Worm (Caenorhabditis elegans) whole organism, L4 larva: ENCODE results near the gene R10E11.5.

Experiments used
- F49E8.2 ChIP-seq: sonication (generic microtip); optimal IDR thresholded peaks from 2 replicates; lab custom pipeline; 2016; ENCODE audit warnings: missing compliant biosample characterization, mild to moderate bottlenecking, missing genetic modification characterization, borderline replicate concordance
- T20F7.1 ChIP-seq: fragments of 200-800 bp; sonication (Bioruptor generic); optimal IDR thresholded peaks from 2 replicates; lab custom pipeline; 2018; ENCODE audit warnings: mild to moderate bottlenecking, missing genetic modification characterization, missing compliant biosample characterization
- T26A8.4 ChIP-seq: fragments of 200-800 bp; sonication (Bioruptor generic); IDR thresholded peaks from 2 replicates; pipeline ENCODE4 v1.3.6; 2022; ENCODE audit warnings: missing genetic modification characterization, missing compliant biosample characterization
- Y5F2A.4 ChIP-seq: fragments of 200-800 bp; sonication (Bioruptor generic); optimal IDR thresholded peaks from 2 replicates; lab custom pipeline; 2018; ENCODE audit warnings: mild to moderate bottlenecking, missing genetic modification characterization, missing compliant biosample characterization
- ZK337.2 ChIP-seq: fragments of 200-800 bp; sonication (Bioruptor generic); IDR thresholded peaks from 2 replicates; pipeline ENCODE4 v1.3.6; 2022; ENCODE audit warnings: missing genetic modification reagents, missing genetic modification characterization, missing compliant biosample characterization
- ama-1 ChIP-seq: fragments of 150-350 bp; optimal IDR thresholded peaks from 2 replicates; lab custom pipeline; 2014; ENCODE audit warnings: inconsistent platforms, mixed read lengths
- arid-1 ChIP-seq: fragments of 200-800 bp; sonication (Bioruptor generic); conservative IDR thresholded peaks from 2 replicates; pipeline ENCODE4 v1.3.6; 2022; ENCODE audit warnings: missing genetic modification reagents, missing genetic modification characterization, missing compliant biosample characterization
- attf-4 ChIP-seq: sonication (generic microtip); optimal IDR thresholded peaks from 3 replicates; lab custom pipeline; 2017; ENCODE audit warnings: missing biosample characterization, missing genetic modification characterization
- ceh-28 ChIP-seq: fragments of 150-350 bp; optimal IDR thresholded peaks from 2 replicates; lab custom pipeline; 2014; ENCODE audit warnings: missing biosample characterization, missing genetic modification reagents, missing genetic modification characterization
- ceh-62 ChIP-seq: sonication (generic microtip); optimal IDR thresholded peaks from 2 replicates; lab custom pipeline; 2017; ENCODE audit warnings: missing biosample characterization, missing genetic modification characterization
- ceh-82 ChIP-seq: sonication (generic microtip); optimal IDR thresholded peaks from 2 replicates; lab custom pipeline; 2017; ENCODE audit warnings: missing biosample characterization, missing genetic modification characterization
- ces-1 ChIP-seq: fragments of 150-350 bp; sonication (generic microtip); optimal IDR thresholded peaks from 4 replicates; lab custom pipeline; 2014; ENCODE audit warnings: missing biosample characterization, missing genetic modification reagents, missing genetic modification characterization
- cey-2 ChIP-seq: sonication (generic microtip); optimal IDR thresholded peaks from 3 replicates; lab custom pipeline; 2017; ENCODE audit warnings: missing genetic modification characterization, mild to moderate bottlenecking, missing compliant biosample characterization, antibody characterized with exemption, borderline replicate concordance; ENCODE audit not compliant: insufficient read depth
- dmd-6 ChIP-seq: fragments of 200-800 bp; sonication (Bioruptor generic); IDR thresholded peaks from 2 replicates; pipeline ENCODE4 v1.3.6; 2022; ENCODE audit warnings: missing genetic modification reagents, missing genetic modification characterization, missing compliant biosample characterization
- dmd-8 ChIP-seq: fragments of 200-800 bp; sonication (Bioruptor generic); IDR thresholded peaks from 2 replicates; pipeline ENCODE4 v1.3.6; 2022; ENCODE audit warnings: missing genetic modification characterization, missing compliant biosample characterization
- dmd-9 ChIP-seq: fragments of 200-800 bp; sonication (Bioruptor generic); IDR thresholded peaks from 2 replicates; pipeline ENCODE4 v1.3.6; 2022; ENCODE audit warnings: missing genetic modification reagents, missing genetic modification characterization, missing compliant biosample characterization
- dpl-1 ChIP-seq: fragments of 150-350 bp; optimal IDR thresholded peaks from 2 replicates; lab custom pipeline; 2014; ENCODE audit warnings: missing biosample characterization, missing genetic modification reagents, missing genetic modification characterization
- fkh-10 ChIP-seq: fragments of 150-350 bp; optimal IDR thresholded peaks from 2 replicates; lab custom pipeline; 2014; ENCODE audit warnings: missing biosample characterization, missing genetic modification reagents, missing genetic modification characterization
- fos-1 ChIP-seq: fragments of 150-350 bp; optimal IDR thresholded peaks from 2 replicates; lab custom pipeline; 2014; ENCODE audit warnings: missing biosample characterization, missing genetic modification characterization
- gei-8 ChIP-seq: fragments of 200-800 bp; sonication (Bioruptor generic); optimal IDR thresholded peaks from 2 replicates; lab custom pipeline; 2018; ENCODE audit warnings: mild to moderate bottlenecking, missing genetic modification characterization, missing compliant biosample characterization
- hif-1 ChIP-seq, 2 experiments: sonication (generic microtip); optimal IDR thresholded peaks; 2 replicates each; lab custom pipeline; 2016 to 2017; ENCODE audit warnings: missing compliant biosample characterization in 2 of 2, missing genetic modification characterization in 2 of 2, missing genetic modification reagents in 2 of 2, missing genotype in 2 of 2, mild to moderate bottlenecking in 1 of 2
- hlh-11 ChIP-seq: fragments of 200-800 bp; sonication (Bioruptor generic); optimal IDR thresholded peaks from 2 replicates; lab custom pipeline; 2018; ENCODE audit warnings: mild to moderate bottlenecking, missing genetic modification characterization, missing compliant biosample characterization
- hmg-1.1 ChIP-seq: fragments of 200-800 bp; sonication (Bioruptor generic); IDR thresholded peaks from 2 replicates; pipeline ENCODE4 v1.3.6; 2022; ENCODE audit warnings: missing genetic modification reagents, missing genetic modification characterization, missing compliant biosample characterization
- jun-1 ChIP-seq: fragments of 150-350 bp; optimal IDR thresholded peaks from 2 replicates; lab custom pipeline; 2014; ENCODE audit warnings: missing biosample characterization, missing genetic modification reagents, missing genetic modification characterization
- lim-7 ChIP-seq: fragments of 200-800 bp; sonication (Bioruptor generic); IDR thresholded peaks from 2 replicates; pipeline ENCODE4 v1.3.6; 2022; ENCODE audit warnings: missing genetic modification characterization, missing compliant biosample characterization
- lir-3 ChIP-seq: sonication (generic microtip); optimal IDR thresholded peaks from 2 replicates; lab custom pipeline; 2016; ENCODE audit warnings: mild to moderate bottlenecking, missing genetic modification characterization, missing compliant biosample characterization
- madf-5 ChIP-seq, 2 experiments: fragments of 200-800 bp; sonication (Bioruptor generic); IDR thresholded peaks; 2 replicates each; pipeline ENCODE4 v1.3.6; 2022; ENCODE audit warnings: missing compliant biosample characterization in 2 of 2, missing genetic modification characterization in 2 of 2
- madf-9 ChIP-seq: fragments of 200-800 bp; sonication (Bioruptor generic); conservative IDR thresholded peaks from 2 replicates; pipeline ENCODE4 v1.3.6; 2022; ENCODE audit warnings: missing genetic modification reagents, missing genetic modification characterization, missing compliant biosample characterization
- mep-1 ChIP-seq: fragments of 150-350 bp; sonication (generic microtip); optimal IDR thresholded peaks from 3 replicates; lab custom pipeline; 2014; ENCODE audit warnings: missing biosample characterization, missing genetic modification characterization
- nhr-10 ChIP-seq: fragments of 150-350 bp; optimal IDR thresholded peaks from 2 replicates; lab custom pipeline; 2014; ENCODE audit warnings: missing biosample characterization, missing genetic modification characterization
- nhr-111 ChIP-seq: fragments of 200-800 bp; sonication (Bioruptor generic); optimal IDR thresholded peaks from 2 replicates; lab custom pipeline; 2018; ENCODE audit warnings: mild to moderate bottlenecking, missing genetic modification characterization, missing compliant biosample characterization
- nhr-237 ChIP-seq: sonication (generic microtip); optimal IDR thresholded peaks from 2 replicates; lab custom pipeline; 2017; ENCODE audit warnings: missing biosample characterization, missing genetic modification characterization
- nhr-25 ChIP-seq: sonication (generic microtip); optimal IDR thresholded peaks from 2 replicates; lab custom pipeline; 2017; ENCODE audit warnings: missing genetic modification characterization, mild to moderate bottlenecking, missing compliant biosample characterization, antibody characterized with exemption, moderate library complexity, borderline replicate concordance; ENCODE audit not compliant: insufficient read depth
- nhr-28 ChIP-seq: fragments of 150-350 bp; optimal IDR thresholded peaks from 2 replicates; lab custom pipeline; 2014; ENCODE audit warnings: missing biosample characterization, missing genetic modification characterization
- nhr-41 ChIP-seq: fragments of 200-800 bp; sonication (Bioruptor generic); IDR thresholded peaks from 2 replicates; pipeline ENCODE4 v1.3.6; 2022; ENCODE audit warnings: missing genetic modification reagents, missing genetic modification characterization, missing compliant biosample characterization
- php-3 ChIP-seq: fragments of 200-800 bp; sonication (Bioruptor generic); IDR thresholded peaks from 2 replicates; pipeline ENCODE4 v1.3.6; 2022; ENCODE audit warnings: missing genetic modification reagents, missing genetic modification characterization, missing compliant biosample characterization
- pqm-1 ChIP-seq: sonication (generic microtip); optimal IDR thresholded peaks from 2 replicates; lab custom pipeline; 2017; ENCODE audit warnings: missing biosample characterization, missing genetic modification characterization
- rbr-2 ChIP-seq: sonication (generic microtip); optimal IDR thresholded peaks from 2 replicates; lab custom pipeline; 2016; ENCODE audit warnings: missing genotype, missing genetic modification characterization, missing compliant biosample characterization
- snpc-1.2 ChIP-seq: fragments of 200-800 bp; sonication (Bioruptor generic); IDR thresholded peaks from 2 replicates; pipeline ENCODE4 v1.3.6; 2022; ENCODE audit warnings: missing genetic modification reagents, missing genetic modification characterization, missing compliant biosample characterization
- spr-1 ChIP-seq: sonication (generic microtip); optimal IDR thresholded peaks from 2 replicates; lab custom pipeline; 2016; ENCODE audit warnings: mild to moderate bottlenecking, missing genetic modification characterization, missing compliant biosample characterization
- spr-3 ChIP-seq: fragments of 200-800 bp; sonication (Bioruptor generic); optimal IDR thresholded peaks from 2 replicates; lab custom pipeline; 2018; ENCODE audit warnings: mild to moderate bottlenecking, missing genetic modification characterization, missing compliant biosample characterization
- unc-130 ChIP-seq: sonication (generic microtip); optimal IDR thresholded peaks from 2 replicates; lab custom pipeline; 2016; ENCODE audit warnings: missing genetic modification reagents, missing genetic modification characterization, missing compliant biosample characterization
- unc-62 ChIP-seq, 3 experiments: fragments of 150-350 bp in 1 of 3; sonication (generic microtip); optimal IDR thresholded peaks in 2 of 3; peaks in 1 of 3; 1 replicate in 1 of 3; 2 replicates in 2 of 3; lab custom pipeline; 2014 to 2017; ENCODE audit warnings: missing biosample characterization in 3 of 3, missing genetic modification characterization in 3 of 3, missing genetic modification reagents in 3 of 3, missing genotype in 1 of 3
- vab-7 ChIP-seq: fragments of 200-800 bp; sonication (Bioruptor generic); IDR thresholded peaks from 2 replicates; pipeline ENCODE4 v1.3.6; 2022; ENCODE audit warnings: missing genetic modification reagents, missing genetic modification characterization, missing compliant biosample characterization
- zfp-3 ChIP-seq: fragments of 200-800 bp; sonication (Bioruptor generic); conservative IDR thresholded peaks from 2 replicates; pipeline ENCODE4 v1.3.6; 2022; ENCODE audit warnings: missing genetic modification reagents, missing genetic modification characterization, missing compliant biosample characterization
- zip-2 ChIP-seq: fragments of 150-350 bp; optimal IDR thresholded peaks from 2 replicates; lab custom pipeline; 2014; ENCODE audit warnings: missing biosample characterization, missing genetic modification characterization
- ztf-11 ChIP-seq: fragments of 150-350 bp; optimal IDR thresholded peaks from 2 replicates; lab custom pipeline; 2014; ENCODE audit warnings: missing biosample characterization, missing genetic modification characterization

R10E11.5 gene

ce11 chrIII:9782011-9782436 lies 7.4 kb downstream of the R10E11.5 start, which contains the start of gene vha-2 (continued):
- TF ChIP-seq hlh-11 (peak; percentile 32), nhr-25 (tag; lab: Kevin White, UChicago) (no peak), F49E8.2 (tag; lab: Kevin White, UChicago) (peak; percentile 40), nhr-28 (tag; lab: Kevin White, UChicago) (no peak), rbr-2 (tag; lab: Kevin White, UChicago) (no peak), snpc-1.2 (GFP tag; lab: Robert Waterston, UW) (no peak), nhr-111 (GFP tag; lab: Kevin White, UChicago) (peak; percentile 42), ceh-28 (tag; lab: Kevin White, UChicago) (no peak), arid-1 (GFP tag; lab: Robert Waterston, UW) (peak; percentile 49), zfp-3 (GFP tag; lab: Robert Waterston, UW) (no peak; the same call in 1 of the 2 replicates), vab-7 (GFP tag; lab: Robert Waterston, UW) (no peak)

ce11 chrIII:9780665-9781304 lies 8.7 kb downstream of the R10E11.5 start, which contains the start of gene vha-1:
TSS of gene vha-1 (plus strand) at chrIII:9781254.
- TF ChIP-seq unc-130 (GFP tag; lab: Kevin White, UChicago) (peak; percentile 2), dmd-9 (GFP tag; lab: Robert Waterston, UW) (no peak), nhr-10 (tag; lab: Kevin White, UChicago) (peak; percentile 78), ceh-62 (tag; lab: Kevin White, UChicago) (no peak), T26A8.4 (GFP tag; lab: Robert Waterston, UW) (peak; percentile 77), hmg-1.1 (peak; percentile 77), ztf-11 (tag; lab: Kevin White, UChicago) (no peak), ces-1 (GFP tag; lab: Kevin White, UChicago) (no peak), Y5F2A.4 (GFP tag; lab: Kevin White, UChicago) (no peak), php-3 (GFP tag; lab: Robert Waterston, UW) (no peak), cey-2 (no peak), nhr-41 (GFP tag; lab: Robert Waterston, UW) (no peak), zfp-3 (GFP tag; lab: Robert Waterston, UW) (no peak), hif-1 (tag; optimal IDR thresholded peaks at IDR 0.05; lab: Kevin White, UChicago) (peak in 1 of 2 experiments; percentile 58), nhr-28 (tag; lab: Kevin White, UChicago) (peak; percentile 92), gei-8 (no peak), nhr-237 (tag; lab: Kevin White, UChicago) (no peak), attf-4 (no peak), madf-5 (GFP tag; IDR thresholded peaks at IDR 0.05; lab: Robert Waterston, UW) (no peak), ceh-82 (no peak), fos-1 (tag; lab: Kevin White, UChicago) (peak; percentile 25), ceh-28 (tag; lab: Kevin White, UChicago) (no peak), lir-3 (tag; lab: Kevin White, UChicago) (no peak), jun-1 (tag; lab: Kevin White, UChicago) (peak; percentile 71), arid-1 (GFP tag; lab: Robert Waterston, UW) (peak; percentile 44), nhr-111 (GFP tag; lab: Kevin White, UChicago) (no peak), unc-62 (GFP tag; optimal IDR thresholded peaks at IDR 0.05 in 1 of 2; lab: Kevin White, UChicago) (peak in 1 of 2 experiments; percentile 95), unc-62 (tag; optimal IDR thresholded peaks at IDR 0.05; lab: Kevin White, UChicago) (no peak), dmd-6 (GFP tag; lab: Robert Waterston, UW) (peak; percentile 93), dpl-1 (peak; percentile 74), ZK337.2 (GFP tag; lab: Robert Waterston, UW) (no peak), pqm-1 (peak; percentile 75), fkh-10 (GFP tag; lab: Kevin White, UChicago) (peak; percentile 26), zip-2 (tag; lab: Kevin White, UChicago) (no peak), dmd-8 (GFP tag; lab: Robert Waterston, UW) (no peak), lim-7 (no peak), spr-1 (tag; lab: Kevin White, UChicago) (peak; percentile 64), mep-1 (tag; lab: Kevin White, UChicago) (peak; percentile 92), T20F7.1 (GFP tag; lab: Kevin White, UChicago) (peak; percentile 81), ama-1 (peak; percentile 87), spr-3 (GFP tag; lab: Kevin White, UChicago) (no peak), madf-9 (GFP tag; lab: Robert Waterston, UW) (peak; percentile 69; the same call in 1 of the 2 replicates)
